Fruit fly (Drosophila melanogaster) whole organism, embryonic: Measurements from ENCODE around the gene CG33927.

Experiments used
- Bgb ChIP-seq: fragments of 200-800 bp; sonication (Bioruptor generic); IDR thresholded peaks from 2 replicates; pipeline ENCODE4 v1.3.6; 2022; ENCODE audit warnings: missing biosample characterization, missing genetic modification characterization; ENCODE audit not compliant: partially characterized antibody
- Bteb2 ChIP-seq: fragments of 200-800 bp; sonication (Bioruptor generic); optimal IDR thresholded peaks from 2 replicates; lab custom pipeline; 2016; ENCODE audit warnings: missing biosample characterization, missing genetic modification characterization
- CG10209 ChIP-seq: fragments of 200-800 bp; sonication (Bioruptor generic); optimal IDR thresholded peaks from 3 replicates; lab custom pipeline; 2017; ENCODE audit warnings: missing biosample characterization, mild to moderate bottlenecking, missing genetic modification characterization, missing genetic modification reagents
- CG11398 ChIP-seq: fragments of 200-800 bp; sonication (Bioruptor generic); optimal IDR thresholded peaks from 2 replicates; lab custom pipeline; 2016; ENCODE audit warnings: missing biosample characterization, missing genetic modification characterization
- CG11504 ChIP-seq: fragments of 200-800 bp; sonication (Bioruptor generic); optimal IDR thresholded peaks from 3 replicates; lab custom pipeline; 2019; ENCODE audit warnings: missing biosample characterization, mild to moderate bottlenecking, missing genetic modification characterization, moderate library complexity
- CG12659 ChIP-seq: fragments of 200-800 bp; sonication (Bioruptor generic); optimal IDR thresholded peaks from 3 replicates; lab custom pipeline; 2017; ENCODE audit warnings: mild to moderate bottlenecking, missing biosample characterization, missing genetic modification reagents, missing genetic modification characterization
- CG13123 ChIP-seq: fragments of 200-800 bp; sonication (Bioruptor generic); optimal IDR thresholded peaks from 2 replicates; lab custom pipeline; 2016; ENCODE audit warnings: missing biosample characterization, missing genetic modification characterization
- CG13624 ChIP-seq: fragments of 200-800 bp; sonication (Bioruptor generic); optimal IDR thresholded peaks from 2 replicates; lab custom pipeline; 2016; ENCODE audit warnings: missing biosample characterization, missing genetic modification characterization
- CG31388 ChIP-seq: fragments of 200-800 bp; sonication (Bioruptor generic); optimal IDR thresholded peaks from 2 replicates; lab custom pipeline; 2016; ENCODE audit warnings: missing biosample characterization, missing genetic modification characterization
- CG32772 ChIP-seq: fragments of 200-800 bp; sonication (Bioruptor generic); IDR thresholded peaks from 2 replicates; pipeline ENCODE4 v1.3.6; 2022; ENCODE audit warnings: missing biosample characterization, missing genetic modification characterization
- CG3281 ChIP-seq: fragments of 200-800 bp; sonication (Bioruptor generic); optimal IDR thresholded peaks from 3 replicates; lab custom pipeline; 2017; ENCODE audit warnings: missing biosample characterization, mild to moderate bottlenecking, missing genetic modification characterization
- CG33213 ChIP-seq: fragments of 200-800 bp; sonication (Bioruptor generic); optimal IDR thresholded peaks from 3 replicates; lab custom pipeline; 2016; ENCODE audit warnings: missing biosample characterization, missing genetic modification characterization
- CG3407 ChIP-seq: fragments of 200-800 bp; sonication (Bioruptor generic); optimal IDR thresholded peaks from 2 replicates; lab custom pipeline; 2018; ENCODE audit warnings: missing biosample characterization, mild to moderate bottlenecking, missing genetic modification characterization
- CG5953 ChIP-seq: fragments of 200-800 bp; sonication (Bioruptor generic); IDR thresholded peaks from 2 replicates; pipeline ENCODE4 v1.3.6; 2022; ENCODE audit warnings: missing biosample characterization, missing genetic modification characterization
- CG6654 ChIP-seq: fragments of 200-800 bp; sonication (Bioruptor generic); optimal IDR thresholded peaks from 2 replicates; lab custom pipeline; 2017; ENCODE audit warnings: missing biosample characterization, mild to moderate bottlenecking, missing genetic modification characterization
- CG7357 ChIP-seq: fragments of 200-800 bp; sonication (Bioruptor generic); IDR thresholded peaks from 3 replicates; pipeline ENCODE4 v1.3.6; 2022; ENCODE audit warnings: missing biosample characterization, missing genetic modification characterization
- CG7745 ChIP-seq: fragments of 200-800 bp; sonication (Bioruptor generic); optimal IDR thresholded peaks from 2 replicates; lab custom pipeline; 2018; ENCODE audit warnings: missing biosample characterization, mild to moderate bottlenecking, missing genetic modification characterization, moderate library complexity
- D19B ChIP-seq: fragments of 200-800 bp; sonication (Bioruptor generic); optimal IDR thresholded peaks from 2 replicates; lab custom pipeline; 2017; ENCODE audit warnings: missing biosample characterization, mild to moderate bottlenecking, missing genetic modification characterization
- Ets97D ChIP-seq: fragments of 200-800 bp; sonication (Bioruptor generic); optimal IDR thresholded peaks from 3 replicates; lab custom pipeline; 2016; ENCODE audit warnings: missing biosample characterization, missing genetic modification characterization
- Gug ChIP-seq: fragments of 200-800 bp; sonication (Bioruptor generic); IDR thresholded peaks from 4 replicates; pipeline ENCODE4 v1.3.6; 2022; ENCODE audit warnings: missing biosample characterization, missing genetic modification characterization
- HHEX ChIP-seq: fragments of 200-800 bp; sonication (Bioruptor generic); optimal IDR thresholded peaks from 3 replicates; lab custom pipeline; 2017; ENCODE audit warnings: missing biosample characterization, mild to moderate bottlenecking, missing genetic modification characterization, missing genetic modification reagents
- Hmr ChIP-seq: fragments of 200-800 bp; sonication (Bioruptor generic); optimal IDR thresholded peaks from 3 replicates; lab custom pipeline; 2017; ENCODE audit warnings: mild to moderate bottlenecking, missing biosample characterization, missing genetic modification reagents, missing genetic modification characterization
- Lim3 ChIP-seq: fragments of 200-800 bp; sonication (Bioruptor generic); IDR thresholded peaks from 2 replicates; pipeline ENCODE4 v1.3.6; 2022; ENCODE audit warnings: missing biosample characterization, missing genetic modification characterization
- MBD-R2 ChIP-seq: fragments of 200-800 bp; sonication (Bioruptor generic); IDR thresholded peaks from 2 replicates; pipeline ENCODE4 v1.3.6; 2022; ENCODE audit warnings: missing biosample characterization, missing genetic modification characterization
- Med ChIP-seq: fragments of 200-800 bp; sonication (Bioruptor generic); peaks from one replicate; lab custom pipeline; 2016; ENCODE audit warnings: missing biosample characterization, missing genetic modification characterization, mild to moderate bottlenecking, inconsistent platforms, moderate library complexity
- Myb ChIP-seq: fragments of 200-800 bp; sonication (Bioruptor generic); optimal IDR thresholded peaks from 2 replicates; lab custom pipeline; 2016; ENCODE audit warnings: missing biosample characterization, missing genetic modification characterization
- Nf-YA ChIP-seq: fragments of 200-800 bp; sonication (Bioruptor generic); IDR thresholded peaks from 2 replicates; pipeline ENCODE4 v1.3.6; 2022; ENCODE audit warnings: missing biosample characterization, missing genetic modification characterization
- Poxn ChIP-seq: fragments of 200-800 bp; sonication (Bioruptor generic); IDR thresholded peaks from 2 replicates; pipeline ENCODE4 v1.3.6; 2022; ENCODE audit warnings: missing biosample characterization, missing genetic modification characterization
- Rx ChIP-seq: fragments of 200-800 bp; sonication (Bioruptor generic); IDR thresholded peaks from 2 replicates; pipeline ENCODE4 v1.3.6; 2022; ENCODE audit warnings: missing biosample characterization, missing genetic modification characterization
- Sox100B ChIP-seq: fragments of 200-800 bp; sonication (Bioruptor generic); optimal IDR thresholded peaks from 3 replicates; lab custom pipeline; 2018; ENCODE audit warnings: missing biosample characterization, mild to moderate bottlenecking, missing genetic modification characterization
- YL-1 ChIP-seq: fragments of 200-800 bp; sonication (Bioruptor generic); optimal IDR thresholded peaks from 3 replicates; lab custom pipeline; 2017; ENCODE audit warnings: missing biosample characterization, mild to moderate bottlenecking, missing genetic modification characterization
- ap ChIP-seq: fragments of 200-800 bp; sonication (Bioruptor generic); IDR thresholded peaks from 2 replicates; pipeline ENCODE4 v1.3.6; 2022; ENCODE audit warnings: missing biosample characterization, missing genetic modification characterization
- ato ChIP-seq: fragments of 200-800 bp; sonication (Bioruptor generic); IDR thresholded peaks from 2 replicates; pipeline ENCODE4 v1.3.6; 2022; ENCODE audit warnings: missing biosample characterization, missing genetic modification characterization; ENCODE audit not compliant: partially characterized antibody
- chinmo ChIP-seq: fragments of 200-800 bp; sonication (Bioruptor generic); IDR thresholded peaks from 4 replicates; pipeline ENCODE4 v1.3.6; 2022; ENCODE audit warnings: missing biosample characterization, missing genetic modification characterization; ENCODE audit not compliant: partially characterized antibody
- corto ChIP-seq: fragments of 200-800 bp; sonication (Bioruptor generic); optimal IDR thresholded peaks from 2 replicates; lab custom pipeline; 2016; ENCODE audit warnings: missing biosample characterization, mild to moderate bottlenecking, missing genetic modification characterization, moderate library complexity
- dimm ChIP-seq: fragments of 200-800 bp; sonication (Bioruptor generic); IDR thresholded peaks from 2 replicates; pipeline ENCODE4 v1.3.6; 2022; ENCODE audit warnings: missing biosample characterization, missing genetic modification characterization
- dmrt11E ChIP-seq: fragments of 200-800 bp; sonication (Bioruptor generic); optimal IDR thresholded peaks from 3 replicates; lab custom pipeline; 2018; ENCODE audit warnings: missing biosample characterization, mild to moderate bottlenecking, missing genetic modification characterization, moderate library complexity
- gem ChIP-seq: fragments of 200-800 bp; sonication (Bioruptor generic); optimal IDR thresholded peaks from 2 replicates; lab custom pipeline; 2019; ENCODE audit warnings: missing biosample characterization, mild to moderate bottlenecking, missing genetic modification characterization, moderate library complexity
- lbe ChIP-seq: fragments of 200-800 bp; sonication (Bioruptor generic); optimal IDR thresholded peaks from 2 replicates; lab custom pipeline; 2016; ENCODE audit warnings: missing biosample characterization, mild to moderate bottlenecking, missing genetic modification characterization
- sc ChIP-seq, 3 experiments: fragments of >200 bp in 2 of 3; fragments of 200-800 bp in 1 of 3; sonication (Bioruptor generic) in 1 of 3; optimal IDR thresholded peaks; 2 replicates in 2 of 3; 3 replicates in 1 of 3; lab custom pipeline; 2017; ENCODE audit warnings: mild to moderate bottlenecking in 1 of 3, missing biosample characterization in 1 of 3, missing genetic modification characterization in 1 of 3, missing genetic modification reagents in 1 of 3
- scrt ChIP-seq: fragments of 200-800 bp; sonication (Bioruptor generic); optimal IDR thresholded peaks from 2 replicates; lab custom pipeline; 2018; ENCODE audit warnings: missing biosample characterization, mild to moderate bottlenecking, missing genetic modification characterization, moderate library complexity
- sens-2 ChIP-seq: fragments of 200-800 bp; sonication (Bioruptor generic); IDR thresholded peaks from 2 replicates; pipeline ENCODE4 v1.3.6; 2022; ENCODE audit warnings: missing biosample characterization, missing genetic modification characterization
- slou ChIP-seq: fragments of 200-800 bp; sonication (Bioruptor generic); optimal IDR thresholded peaks from 3 replicates; lab custom pipeline; 2016; ENCODE audit warnings: missing biosample characterization, missing genetic modification characterization
- slp2 ChIP-seq: fragments of 200-800 bp; sonication (Bioruptor generic); optimal IDR thresholded peaks from 2 replicates; lab custom pipeline; 2016; ENCODE audit warnings: missing biosample characterization, missing genetic modification characterization
- twi ChIP-seq: fragments of 200-800 bp; optimal IDR thresholded peaks from 2 replicates; lab custom pipeline; 2019; ENCODE audit warnings: missing biosample characterization, mild to moderate bottlenecking, missing genetic modification characterization, moderate library complexity
- unc-4 ChIP-seq: fragments of 200-800 bp; sonication (Bioruptor generic); IDR thresholded peaks from 2 replicates; pipeline ENCODE4 v1.3.6; 2022; ENCODE audit warnings: missing biosample characterization, missing genetic modification characterization; ENCODE audit not compliant: partially characterized antibody
- zen ChIP-seq: fragments of 200-800 bp; sonication (Bioruptor generic); optimal IDR thresholded peaks from 3 replicates; lab custom pipeline; 2018; ENCODE audit warnings: missing biosample characterization, mild to moderate bottlenecking, missing genetic modification characterization, moderate library complexity

CG33927 gene

DNA sequence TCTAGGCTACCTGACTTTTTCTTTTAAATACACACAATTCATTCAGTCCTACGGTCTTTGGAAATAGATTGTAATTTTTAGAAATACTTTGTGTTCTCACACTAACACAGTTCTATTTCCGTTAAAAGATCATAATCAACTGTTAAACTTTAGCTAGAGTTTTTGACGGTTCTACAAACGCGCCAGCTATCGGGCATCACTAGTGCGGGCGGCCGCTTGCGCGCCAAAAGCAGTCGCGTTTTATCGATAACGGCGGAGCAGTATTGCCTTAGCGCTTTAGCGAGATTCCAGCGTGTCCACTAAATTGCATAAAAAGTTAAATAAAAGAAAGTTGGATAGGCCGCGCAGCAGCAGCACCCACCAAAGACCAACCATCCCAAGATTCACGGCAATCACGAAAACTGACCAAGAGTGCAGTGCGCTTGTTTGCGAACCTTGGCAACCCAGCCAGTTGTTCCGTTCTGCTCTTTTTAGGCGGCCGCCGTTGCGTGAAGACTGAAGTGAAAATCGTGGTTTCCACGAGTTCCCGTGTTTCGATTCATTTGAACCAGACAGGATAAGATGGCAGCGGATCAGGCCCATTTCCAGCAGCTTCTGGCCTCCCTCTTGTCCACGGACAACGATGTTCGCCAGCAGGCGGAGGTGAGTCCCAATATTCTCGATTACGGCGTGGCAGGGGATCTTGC, 41.1 kb downstream of the CG33927 start, which contains the start of gene Karybeta3 (continued):
- TF ChIP-seq CG13123 (GFP tag; lab: Kevin White, UChicago): peak; percentile 2
- peak; percentile 66 for TF ChIP-seq Gug (GFP tag; lab: Robert Waterston, UW)
- TF ChIP-seq corto (GFP tag; lab: Kevin White, UChicago): no peak
- peak; percentile 72 for TF ChIP-seq Nf-YA (GFP tag; lab: Robert Waterston, UW)
- peak; percentile 47 for TF ChIP-seq CG3407 (GFP tag; lab: Kevin White, UChicago)
- TF ChIP-seq dmrt11E (tag; lab: Kevin White, UChicago): peak; percentile 5
- TF ChIP-seq CG6654 (GFP tag; lab: Kevin White, UChicago): peak; percentile 8
- TF ChIP-seq twi (tag; lab: Kevin White, UChicago): no peak

DNA sequence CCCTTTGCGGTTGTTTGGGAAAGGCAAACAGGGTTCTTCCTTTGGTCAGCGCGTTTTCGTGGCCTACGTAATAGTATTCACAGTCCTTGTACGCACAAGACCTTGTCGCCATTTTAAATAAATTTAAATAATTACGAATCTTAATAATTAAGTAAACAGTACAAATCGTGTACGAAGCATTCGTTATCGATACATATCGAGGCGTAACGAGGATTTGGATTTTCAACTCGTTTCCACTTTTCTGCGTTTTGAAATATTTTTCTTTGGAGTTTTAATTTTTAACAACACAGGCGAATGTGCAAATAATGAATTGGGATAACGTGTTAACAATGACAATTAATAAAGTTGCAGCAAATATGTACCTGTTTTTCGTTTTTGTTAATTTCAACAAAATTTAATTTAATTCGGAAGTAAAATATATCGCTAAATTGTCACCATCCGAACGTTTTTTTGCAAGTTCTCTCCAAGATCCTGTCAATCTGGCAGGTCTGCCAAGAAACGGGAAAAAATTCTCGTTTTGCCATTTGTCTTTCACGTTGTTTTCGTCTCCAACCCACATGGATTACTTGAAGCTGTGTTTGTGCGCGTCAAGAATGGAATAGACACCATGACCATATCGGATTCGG, 44.8 kb downstream of the CG33927 start, which contains the start of the genes Dlip2 and rpk:
Dlip2 (minus strand) TSS at position 199 of the 626 bp plus-strand sequence.
rpk (plus strand) TSS at position 525 of the 626 bp plus-strand sequence.
- peak; percentile 33 for TF ChIP-seq Ets97D (GFP tag; lab: Kevin White, UChicago)
- TF ChIP-seq Hmr: no peak
- TF ChIP-seq CG3281: no peak
- TF ChIP-seq chinmo: peak; percentile 66; the same call in 1 of the 4 replicates
- TF ChIP-seq Rx (GFP tag; lab: Robert Waterston, UW): no peak
- TF ChIP-seq gem: peak; percentile 24
- TF ChIP-seq YL-1 (GFP tag; lab: Kevin White, UChicago): peak; percentile 48
- no peak for TF ChIP-seq slp2 (GFP tag; lab: Kevin White, UChicago)
- no peak for TF ChIP-seq CG5953 (GFP tag; lab: Robert Waterston, UW)
- TF ChIP-seq sens-2 (GFP tag; lab: Robert Waterston, UW): no peak
- TF ChIP-seq HHEX (GFP tag; lab: Kevin White, UChicago): no peak
- no peak for TF ChIP-seq Lim3 (GFP tag; lab: Robert Waterston, UW)
- TF ChIP-seq scrt: no peak
- peak; percentile 81 for TF ChIP-seq CG7745 (tag; lab: Kevin White, UChicago)
- TF ChIP-seq D19B (GFP tag; lab: Kevin White, UChicago): no peak
- TF ChIP-seq CG31388 (GFP tag; lab: Kevin White, UChicago): no peak
- TF ChIP-seq Bteb2: no peak
- TF ChIP-seq Myb: peak; percentile 32
- peak; percentile 91 for TF ChIP-seq unc-4 (GFP tag; lab: Robert Waterston, UW)
- peak; percentile 44 for TF ChIP-seq zen (tag; lab: Kevin White, UChicago)
- peak; percentile 22 for TF ChIP-seq lbe (GFP tag; lab: Kevin White, UChicago)
- no peak for TF ChIP-seq CG11398 (GFP tag; lab: Kevin White, UChicago)
- no peak for TF ChIP-seq slou (GFP tag; lab: Kevin White, UChicago)
- no peak for TF ChIP-seq dimm
- TF ChIP-seq ato (GFP tag; lab: Robert Waterston, UW): peak; percentile 89
- peak; percentile 92 for TF ChIP-seq Bgb (GFP tag; lab: Robert Waterston, UW)
- TF ChIP-seq Poxn (GFP tag; lab: Robert Waterston, UW): no peak
- no peak for TF ChIP-seq CG10209
- peak; percentile 55 for TF ChIP-seq Med (GFP tag; lab: Kevin White, UChicago)
- TF ChIP-seq Sox100B (GFP tag; lab: Kevin White, UChicago): no peak
- no peak for TF ChIP-seq CG13624 (GFP tag; lab: Kevin White, UChicago)
- TF ChIP-seq CG32772 (GFP tag; lab: Robert Waterston, UW): no peak
- TF ChIP-seq CG11504: no peak
- TF ChIP-seq CG7357 (GFP tag; lab: Robert Waterston, UW): peak; percentile 92
- no peak for TF ChIP-seq ap (GFP tag; lab: Robert Waterston, UW)
- no peak for TF ChIP-seq CG33213 (GFP tag; lab: Kevin White, UChicago)
- TF ChIP-seq CG12659: peak; percentile 12
- TF ChIP-seq MBD-R2: peak; percentile 71
- no peak for TF ChIP-seq sc (optimal IDR thresholded peaks at IDR 0.05; lab: Kevin White, UChicago)
- no peak for TF ChIP-seq sc (GFP tag; optimal IDR thresholded peaks at IDR 0.05; lab: Kevin White, UChicago)
